Fruit fly (Drosophila melanogaster) whole organism, embryonic: Measurements from ENCODE around the gene CG10338.

Experiments used
- Awh ChIP-seq: fragments of 200-800 bp; sonication (Bioruptor generic); IDR thresholded peaks from 2 replicates; pipeline ENCODE4, ENCODE4 v1.3.6; 2022; ENCODE audit warnings: missing biosample characterization, missing genetic modification characterization
- CG10209 ChIP-seq: fragments of 200-800 bp; sonication (Bioruptor generic); optimal IDR thresholded peaks from 3 replicates; lab custom pipeline; 2017; ENCODE audit warnings: missing biosample characterization, mild to moderate bottlenecking, missing genetic modification characterization, missing genetic modification reagents
- CG10543 ChIP-seq: fragments of 200-800 bp; sonication (Bioruptor generic); optimal IDR thresholded peaks from 3 replicates; lab custom pipeline; 2017; ENCODE audit warnings: missing biosample characterization, mild to moderate bottlenecking, missing genetic modification characterization, moderate library complexity
- CG10959 ChIP-seq: fragments of 200-800 bp; sonication (Bioruptor generic); IDR thresholded peaks from 2 replicates; pipeline ENCODE4 v1.3.6; 2022; ENCODE audit warnings: missing biosample characterization, missing genetic modification characterization
- CG11085 ChIP-seq: fragments of 200-800 bp; sonication (Bioruptor generic); IDR thresholded peaks from 2 replicates; pipeline ENCODE4 v1.3.6; 2022; ENCODE audit warnings: missing biosample characterization, missing genetic modification characterization
- CG11696 ChIP-seq: fragments of 200-800 bp; sonication (Bioruptor generic); IDR thresholded peaks from 2 replicates; pipeline ENCODE4 v1.3.6; 2022; ENCODE audit warnings: missing biosample characterization, missing genetic modification characterization
- CG12942 ChIP-seq: fragments of 200-800 bp; sonication (Bioruptor generic); optimal IDR thresholded peaks from 3 replicates; lab custom pipeline; 2016; ENCODE audit warnings: missing biosample characterization, missing genetic modification characterization
- CG13894 ChIP-seq: fragments of 200-800 bp; sonication (Bioruptor generic); optimal IDR thresholded peaks from 3 replicates; lab custom pipeline; 2018; ENCODE audit warnings: missing biosample characterization, mild to moderate bottlenecking, missing genetic modification characterization, moderate library complexity
- CG15514 ChIP-seq: fragments of 200-800 bp; sonication (Bioruptor generic); optimal IDR thresholded peaks from 3 replicates; lab custom pipeline; 2017; ENCODE audit warnings: missing biosample characterization, missing genetic modification characterization, mild to moderate bottlenecking, moderate library complexity, missing genetic modification reagents
- CG15601 ChIP-seq: fragments of 200-800 bp; sonication (Bioruptor generic); optimal IDR thresholded peaks from 3 replicates; lab custom pipeline; 2019; ENCODE audit warnings: missing biosample characterization, mild to moderate bottlenecking, missing genetic modification characterization, moderate library complexity
- CG16813 ChIP-seq: fragments of 200-800 bp; sonication (Bioruptor generic); IDR thresholded peaks from 3 replicates; pipeline ENCODE4 v1.3.6; 2022; ENCODE audit warnings: missing biosample characterization, missing genetic modification characterization; ENCODE audit not compliant: partially characterized antibody
- CG16815 ChIP-seq: fragments of 200-800 bp; sonication (Bioruptor generic); optimal IDR thresholded peaks from 3 replicates; lab custom pipeline; 2017; ENCODE audit warnings: missing biosample characterization, mild to moderate bottlenecking, missing genetic modification characterization
- CG17912 ChIP-seq: fragments of 200-800 bp; sonication (Bioruptor generic); optimal IDR thresholded peaks from 2 replicates; lab custom pipeline; 2018; ENCODE audit warnings: missing biosample characterization, mild to moderate bottlenecking, missing genetic modification characterization
- CG1792 ChIP-seq: fragments of 200-800 bp; sonication (Bioruptor generic); optimal IDR thresholded peaks from 2 replicates; lab custom pipeline; 2016; ENCODE audit warnings: missing biosample characterization, missing genetic modification characterization
- CG1832 ChIP-seq: fragments of 200-800 bp; sonication (Bioruptor generic); optimal IDR thresholded peaks from 2 replicates; lab custom pipeline; 2017; ENCODE audit warnings: missing biosample characterization, mild to moderate bottlenecking, missing genetic modification characterization, inconsistent platforms
- CG4404 ChIP-seq: fragments of 200-800 bp; sonication (Bioruptor generic); IDR thresholded peaks from 2 replicates; pipeline ENCODE4 v1.3.6; 2022; ENCODE audit warnings: missing biosample characterization, missing genetic modification characterization
- CG4707 ChIP-seq: fragments of 200-800 bp; sonication (Bioruptor generic); optimal IDR thresholded peaks from 2 replicates; lab custom pipeline; 2018; ENCODE audit warnings: missing biosample characterization, mild to moderate bottlenecking, missing genetic modification characterization, moderate library complexity
- CG4854 ChIP-seq: fragments of 200-800 bp; sonication (Bioruptor generic); optimal IDR thresholded peaks from 2 replicates; lab custom pipeline; 2016; ENCODE audit warnings: missing biosample characterization, missing genetic modification characterization, inconsistent platforms
- CG6272 ChIP-seq: fragments of 200-800 bp; sonication (Bioruptor generic); IDR thresholded peaks from 2 replicates; pipeline ENCODE4 v1.3.6; 2022; ENCODE audit warnings: missing biosample characterization, missing genetic modification characterization
- CG8281 ChIP-seq: fragments of 200-800 bp; sonication (Bioruptor generic); optimal IDR thresholded peaks from 2 replicates; lab custom pipeline; 2018; ENCODE audit warnings: missing biosample characterization, mild to moderate bottlenecking, missing genetic modification characterization, moderate library complexity
- CG8478 ChIP-seq: fragments of >200 bp; optimal IDR thresholded peaks from 2 replicates; lab custom pipeline; 2018
- CG9609 ChIP-seq: fragments of 200-800 bp; sonication (Bioruptor generic); optimal IDR thresholded peaks from 3 replicates; lab custom pipeline; 2016; ENCODE audit warnings: missing biosample characterization, missing genetic modification characterization
- HLHmδ ChIP-seq: fragments of 200-800 bp; sonication (Bioruptor generic); optimal IDR thresholded peaks from 2 replicates; lab custom pipeline; 2018; ENCODE audit warnings: missing biosample characterization, mild to moderate bottlenecking, missing genetic modification characterization, moderate library complexity
- MBD-R2 ChIP-seq: fragments of 200-800 bp; sonication (Bioruptor generic); IDR thresholded peaks from 2 replicates; pipeline ENCODE4 v1.3.6; 2022; ENCODE audit warnings: missing biosample characterization, missing genetic modification characterization
- NC2α ChIP-seq: fragments of 200-800 bp; sonication (Bioruptor generic); optimal IDR thresholded peaks from 2 replicates; lab custom pipeline; 2016; ENCODE audit warnings: missing biosample characterization, missing genetic modification characterization
- NK7.1 ChIP-seq: fragments of 200-800 bp; sonication (Bioruptor generic); optimal IDR thresholded peaks from 3 replicates; lab custom pipeline; 2016; ENCODE audit warnings: missing biosample characterization, missing genetic modification characterization
- Nf-YA ChIP-seq: fragments of 200-800 bp; sonication (Bioruptor generic); IDR thresholded peaks from 2 replicates; pipeline ENCODE4 v1.3.6; 2022; ENCODE audit warnings: missing biosample characterization, missing genetic modification characterization
- Opbp ChIP-seq: fragments of 200-800 bp; sonication (Bioruptor generic); IDR thresholded peaks from 3 replicates; pipeline ENCODE4 v1.3.6; 2022; ENCODE audit warnings: missing biosample characterization, missing genetic modification characterization; ENCODE audit not compliant: partially characterized antibody
- Ssrp ChIP-seq: fragments of 200-800 bp; sonication (Bioruptor generic); optimal IDR thresholded peaks from 2 replicates; lab custom pipeline; 2018; ENCODE audit warnings: missing biosample characterization, mild to moderate bottlenecking, missing genetic modification characterization, moderate library complexity
- Stat92E ChIP-seq, 3 experiments: fragments of >200 bp in 2 of 3; fragments of 200-800 bp in 1 of 3; sonication (Bioruptor generic) in 1 of 3; optimal IDR thresholded peaks; 2 replicates each; lab custom pipeline; 2017 to 2019; ENCODE audit warnings: missing biosample characterization in 3 of 3, missing genetic modification characterization in 3 of 3, mild to moderate bottlenecking in 1 of 3, moderate library complexity in 1 of 3
- ap ChIP-seq: fragments of 200-800 bp; sonication (Bioruptor generic); IDR thresholded peaks from 2 replicates; pipeline ENCODE4 v1.3.6; 2022; ENCODE audit warnings: missing biosample characterization, missing genetic modification characterization
- btn ChIP-seq: fragments of 200-800 bp; sonication (Bioruptor generic); optimal IDR thresholded peaks from 2 replicates; lab custom pipeline; 2016; ENCODE audit warnings: missing biosample characterization, missing genetic modification characterization
- cas ChIP-seq: fragments of 200-800 bp; sonication (Bioruptor generic); IDR thresholded peaks from 2 replicates; pipeline ENCODE4 v1.3.6; 2022; ENCODE audit warnings: missing biosample characterization, missing genetic modification characterization
- chn ChIP-seq: fragments of 200-800 bp; sonication (Bioruptor generic); optimal IDR thresholded peaks from 2 replicates; lab custom pipeline; 2016; ENCODE audit warnings: missing biosample characterization, missing genetic modification characterization
- crol ChIP-seq: fragments of 200-800 bp; sonication (Bioruptor generic); IDR thresholded peaks from 2 replicates; pipeline ENCODE4 v1.3.6; 2022; ENCODE audit warnings: missing biosample characterization, missing genetic modification characterization
- cwo ChIP-seq: fragments of 200-800 bp; sonication (Bioruptor generic); optimal IDR thresholded peaks from 3 replicates; lab custom pipeline; 2017; ENCODE audit warnings: missing biosample characterization, missing genetic modification characterization, mild to moderate bottlenecking, moderate library complexity, missing genetic modification reagents
- dysf ChIP-seq: fragments of 200-800 bp; sonication (Bioruptor generic); IDR thresholded peaks from 3 replicates; pipeline ENCODE4 v1.3.6; 2022; ENCODE audit warnings: missing biosample characterization, missing genetic modification characterization
- lilli ChIP-seq: fragments of 200-800 bp; sonication (Bioruptor generic); optimal IDR thresholded peaks from 3 replicates; lab custom pipeline; 2016; ENCODE audit warnings: missing biosample characterization, missing genetic modification characterization
- lov ChIP-seq, 2 experiments: fragments of 200-800 bp in 1 of 2; fragments of >200 bp in 1 of 2; sonication (Bioruptor generic) in 1 of 2; IDR thresholded peaks in 1 of 2; optimal IDR thresholded peaks in 1 of 2; 2 replicates in 1 of 2; 3 replicates in 1 of 2; pipeline versions ENCODE4 v1.3.6 to Lab custom; 2017 to 2022; ENCODE audit warnings: missing biosample characterization in 1 of 2, missing genetic modification characterization in 1 of 2
- nom ChIP-seq: fragments of 200-800 bp; sonication (Bioruptor generic); optimal IDR thresholded peaks from 2 replicates; lab custom pipeline; 2017; ENCODE audit warnings: missing biosample characterization, missing genetic modification characterization, mild to moderate bottlenecking, moderate library complexity, missing genetic modification reagents
- pb ChIP-seq: fragments of 200-800 bp; sonication (Bioruptor generic); optimal IDR thresholded peaks from 3 replicates; lab custom pipeline; 2016; ENCODE audit warnings: missing biosample characterization, missing genetic modification characterization
- pros ChIP-seq: fragments of 200-800 bp; sonication (Bioruptor generic); optimal IDR thresholded peaks from 3 replicates; lab custom pipeline; 2019; ENCODE audit warnings: missing biosample characterization, mild to moderate bottlenecking, missing genetic modification characterization, moderate library complexity
- psq ChIP-seq: fragments of 200-800 bp; sonication (Bioruptor generic); optimal IDR thresholded peaks from 2 replicates; lab custom pipeline; 2017; ENCODE audit warnings: missing biosample characterization, missing genetic modification characterization
- sima ChIP-seq: fragments of 200-800 bp; sonication (Bioruptor generic); optimal IDR thresholded peaks from 2 replicates; lab custom pipeline; 2016; ENCODE audit warnings: missing biosample characterization, missing genetic modification characterization
- sug ChIP-seq: fragments of 200-800 bp; optimal IDR thresholded peaks from 2 replicates; lab custom pipeline; 2019; ENCODE audit warnings: missing biosample characterization, mild to moderate bottlenecking, missing genetic modification characterization, moderate library complexity
- tap ChIP-seq: fragments of 200-800 bp; optimal IDR thresholded peaks from 3 replicates; lab custom pipeline; 2019; ENCODE audit warnings: missing biosample characterization, mild to moderate bottlenecking, missing genetic modification characterization, moderate library complexity
- toy ChIP-seq: fragments of 200-800 bp; sonication (Bioruptor generic); IDR thresholded peaks from 2 replicates; pipeline ENCODE4 v1.3.6; 2022; ENCODE audit warnings: missing biosample characterization, missing genetic modification characterization
- twi ChIP-seq: fragments of 200-800 bp; optimal IDR thresholded peaks from 2 replicates; lab custom pipeline; 2019; ENCODE audit warnings: missing biosample characterization, mild to moderate bottlenecking, missing genetic modification characterization, moderate library complexity
- zf30C ChIP-seq: fragments of 200-800 bp; sonication (Bioruptor generic); optimal IDR thresholded peaks from 3 replicates; lab custom pipeline; 2018; ENCODE audit warnings: missing biosample characterization, mild to moderate bottlenecking, missing genetic modification characterization

CG10338 gene

dm6 chr2L:18653328-18653675 lies 42.2 kb upstream of the CG10338 start (continued):
- peak; percentile 37 for TF ChIP-seq CG8281
- TF ChIP-seq nom (GFP tag; lab: Kevin White, UChicago): no peak
- peak in 1 of 3 experiments; percentile 78 for TF ChIP-seq Stat92E (GFP tag; optimal IDR thresholded peaks at IDR 0.05; lab: Kevin White, UChicago)
- TF ChIP-seq MBD-R2 (GFP tag; lab: Robert Waterston, UW): no peak
- TF ChIP-seq zf30C (GFP tag; lab: Kevin White, UChicago): no peak
- TF ChIP-seq CG17912 (GFP tag; lab: Kevin White, UChicago): no peak
- peak; percentile 68 for TF ChIP-seq CG10959 (GFP tag; lab: Robert Waterston, UW)
- TF ChIP-seq CG10543: no peak
- TF ChIP-seq Nf-YA (GFP tag; lab: Robert Waterston, UW): peak; percentile 41; the same call in 1 of the 2 replicates
- no peak for TF ChIP-seq CG16813 (GFP tag; lab: Robert Waterston, UW)
- TF ChIP-seq sima (GFP tag; lab: Kevin White, UChicago): no peak
- TF ChIP-seq dysf (GFP tag; lab: Robert Waterston, UW): peak; percentile 69; the same call in 1 of the 3 replicates
- TF ChIP-seq CG15514 (GFP tag; lab: Kevin White, UChicago): no peak
- TF ChIP-seq NK7.1: peak; percentile 5
- no peak for TF ChIP-seq lov (optimal IDR thresholded peaks at IDR 0.05; lab: Kevin White, UChicago)
- TF ChIP-seq lov (GFP tag; IDR thresholded peaks at IDR 0.05; lab: Robert Waterston, UW): peak; percentile 94
- TF ChIP-seq CG4707 (GFP tag; lab: Kevin White, UChicago): peak; percentile 62
- TF ChIP-seq CG4854 (GFP tag; lab: Kevin White, UChicago): peak; percentile 67
- TF ChIP-seq CG9609 (GFP tag; lab: Kevin White, UChicago): no peak
- TF ChIP-seq CG10209: peak; percentile 12
- 0 out of 2 replicates have a peak, but pooled peaks have one; percentile 41 for TF ChIP-seq CG11085 (GFP tag; lab: Robert Waterston, UW)
- TF ChIP-seq CG12942 (GFP tag; lab: Kevin White, UChicago): no peak
- TF ChIP-seq crol (GFP tag; lab: Robert Waterston, UW): 0 out of 2 replicates have a peak, but pooled peaks have one; percentile 12
- peak; percentile 47 for TF ChIP-seq CG6272
- TF ChIP-seq tap: peak; percentile 78
- TF ChIP-seq cwo (GFP tag; lab: Kevin White, UChicago): peak; percentile 37
- TF ChIP-seq twi (tag; lab: Kevin White, UChicago): peak; percentile 61
- TF ChIP-seq CG4404 (GFP tag; lab: Robert Waterston, UW): peak; percentile 72
- no peak for TF ChIP-seq HLHmδ
- no peak for TF ChIP-seq sug (tag; lab: Kevin White, UChicago)
- TF ChIP-seq ap (GFP tag; lab: Robert Waterston, UW): peak; percentile 22; the same call in 1 of the 2 replicates
- TF ChIP-seq lilli: peak; percentile 47
- peak; percentile 15 for TF ChIP-seq psq
- no peak for TF ChIP-seq cas
- TF ChIP-seq pros: no peak
- peak; percentile 78 for TF ChIP-seq Ssrp
- peak; percentile 76 for TF ChIP-seq Awh (GFP tag; lab: Robert Waterston, UW)
- no peak for TF ChIP-seq CG13894 (tag; lab: Kevin White, UChicago)
- TF ChIP-seq toy: no peak
- TF ChIP-seq chn (GFP tag; lab: Kevin White, UChicago): peak; percentile 69
- TF ChIP-seq CG15601 (tag; lab: Kevin White, UChicago): peak; percentile 84
- no peak for TF ChIP-seq Opbp (GFP tag; lab: Robert Waterston, UW)
- TF ChIP-seq CG1832 (GFP tag; lab: Kevin White, UChicago): no peak
- TF ChIP-seq CG16815: no peak
- peak; percentile 40 for TF ChIP-seq pb
- TF ChIP-seq btn: peak; percentile 79
- TF ChIP-seq CG1792 (GFP tag; lab: Kevin White, UChicago): peak; percentile 51
- peak; percentile 29 for TF ChIP-seq NC2α
- no peak for TF ChIP-seq CG8478 (lab: Kevin White, UChicago)
- peak; percentile 60; the same call in 1 of the 2 replicates for TF ChIP-seq CG11696 (GFP tag; lab: Robert Waterston, UW)
